Worm (Caenorhabditis elegans): ENCODE results near the gene F10G7.5.

The F10G7.5 gene

ce11 chrII:4693129-4693528 lies at the start of gene F10G7.5:
Gene F10G7.5, plus strand, starts transcription at chrII:4693414.
- peak; percentile 42 for TF ChIP-seq nhr-85 (tag)
- TF ChIP-seq nhr-71 (tag; optimal IDR thresholded peaks at IDR 0.05): peak; percentile 9
- peak in 1 of 2 experiments; percentile 32 for TF ChIP-seq lin-35 (GFP tag; optimal IDR thresholded peaks at IDR 0.05)
- TF ChIP-seq dpl-1 (GFP tag; optimal IDR thresholded peaks at IDR 0.05): peak in 2 of 3 experiments; percentile 11 to 34
- peak; percentile 23 for TF ChIP-seq snu-23 (GFP tag; optimal IDR thresholded peaks at IDR 0.05)
- TF ChIP-seq blmp-1 (tag; optimal IDR thresholded peaks at IDR 0.05): peak; percentile 55
- TF ChIP-seq lin-14 (GFP tag; optimal IDR thresholded peaks at IDR 0.05): peak; percentile 67
- TF ChIP-seq lsy-2 (tag; optimal IDR thresholded peaks at IDR 0.05): peak; percentile 31 to 52
- TF ChIP-seq tbx-2 (tag; optimal IDR thresholded peaks at IDR 0.05): no peak
- no peak for TF ChIP-seq ceh-63 (GFP tag; optimal IDR thresholded peaks at IDR 0.05)
- TF ChIP-seq elt-2 (tag; optimal IDR thresholded peaks at IDR 0.05): peak; percentile 64
- TF ChIP-seq swsn-7 (tag; optimal IDR thresholded peaks at IDR 0.05): no peak
- TF ChIP-seq efl-1 (optimal IDR thresholded peaks at IDR 0.05): peak; percentile 33 to 68
- peak; percentile 17 to 92 for TF ChIP-seq efl-1 (GFP tag; optimal IDR thresholded peaks at IDR 0.05 in 1 of 2)

- TF ChIP-seq ama-1 (optimal IDR thresholded peaks at IDR 0.05) (no peak), sup-37 (GFP tag; optimal IDR thresholded peaks at IDR 0.05) (no peak), nhr-85 (tag) (no peak), mab-9 (GFP tag; IDR thresholded peaks at IDR 0.05) (no peak), dpl-1 (GFP tag; optimal IDR thresholded peaks at IDR 0.05) (no peak), nhr-71 (tag; optimal IDR thresholded peaks at IDR 0.05) (no peak), lin-14 (GFP tag; optimal IDR thresholded peaks at IDR 0.05) (no peak), unc-130 (tag; optimal IDR thresholded peaks at IDR 0.05) (no peak), unc-98 (GFP tag; IDR thresholded peaks at IDR 0.05) (no peak), isw-1 (GFP tag; IDR thresholded peaks at IDR 0.05) (no peak), nhr-19 (GFP tag; conservative IDR thresholded peaks at IDR 0.05) (no peak)
Observed at ce11 chrII:4648785-4649184, 44.4 kb upstream of the F10G7.5 start, which contains the start of gene lgc-27. Gene lgc-27, plus strand, starts transcription at chrII:4649085.

- TF ChIP-seq lin-15B (tag; optimal IDR thresholded peaks at IDR 0.05): no peak
- no peak for TF ChIP-seq unc-30 (tag; optimal IDR thresholded peaks at IDR 0.05)
- no peak for TF ChIP-seq blmp-1 (tag; optimal IDR thresholded peaks at IDR 0.05)
- no peak for TF ChIP-seq ztf-11 (tag; optimal IDR thresholded peaks at IDR 0.05)
- no peak for TF ChIP-seq fkh-8 (tag; optimal IDR thresholded peaks at IDR 0.05)
- no peak for TF ChIP-seq lir-3 (tag; optimal IDR thresholded peaks at IDR 0.05; ENCODE audit: poor library complexity)
- no peak for TF ChIP-seq hlh-4 (tag; optimal IDR thresholded peaks at IDR 0.05)
- no peak for TF ChIP-seq efl-3 (GFP tag; optimal IDR thresholded peaks at IDR 0.05)
- TF ChIP-seq efl-1 (optimal IDR thresholded peaks at IDR 0.05): no peak
- TF ChIP-seq efl-1 (GFP tag; optimal IDR thresholded peaks at IDR 0.05 in 1 of 2): no peak
- TF ChIP-seq irx-1 (tag; optimal IDR thresholded peaks at IDR 0.05): no peak
- TF ChIP-seq lin-13 (GFP tag; optimal IDR thresholded peaks at IDR 0.05): no peak
- TF ChIP-seq lsy-2 (tag; optimal IDR thresholded peaks at IDR 0.05): no peak
- TF ChIP-seq mep-1 (tag; optimal IDR thresholded peaks at IDR 0.05): no peak
- TF ChIP-seq pqm-1 (tag; optimal IDR thresholded peaks at IDR 0.05): no peak
- TF ChIP-seq dpl-1 (GFP tag; optimal IDR thresholded peaks at IDR 0.05): no peak
- no peak for TF ChIP-seq pag-3 (tag; optimal IDR thresholded peaks at IDR 0.05; ENCODE audit: borderline replicate concordance, insufficient read depth)
- no peak for TF ChIP-seq alr-1 (tag; optimal IDR thresholded peaks at IDR 0.05; ENCODE audit: borderline replicate concordance)
Observed at ce11 chrII:4650072-4650471, 43.1 kb upstream of the F10G7.5 start.

- no peak for TF ChIP-seq nhr-47 (tag; optimal IDR thresholded peaks at IDR 0.05)
- TF ChIP-seq elt-3 (tag; optimal IDR thresholded peaks at IDR 0.05): no peak
- no peak for TF ChIP-seq ztf-4 (tag; optimal IDR thresholded peaks at IDR 0.05)
- TF ChIP-seq nhr-76 (tag; optimal IDR thresholded peaks at IDR 0.05): no peak
Observed at ce11 chrII:4655834-4656233, 37.4 kb upstream of the F10G7.5 start, which contains the start of gene fut-6. Gene fut-6, minus strand, starts transcription at chrII:4655934.

All from whole organism, L1 larva.